Fruit fly (Drosophila melanogaster) whole organism, adult: ENCODE measurements around the gene Cpr73D.

Experiments used
- CG11617 ChIP-seq: fragments of 200-800 bp; sonication (Bioruptor generic); optimal IDR thresholded peaks from 2 replicates; lab custom pipeline; 2017; ENCODE audit warnings: mild to moderate bottlenecking, missing biosample characterization, missing genetic modification reagents, missing genetic modification characterization
- CG12768 ChIP-seq: fragments of 200-800 bp; sonication (Bioruptor generic); optimal IDR thresholded peaks from 2 replicates; lab custom pipeline; 2017; ENCODE audit warnings: missing biosample characterization, missing genetic modification characterization, mild to moderate bottlenecking, moderate library complexity, missing genetic modification reagents
- CG14711 ChIP-seq: fragments of 200-800 bp; sonication (Bioruptor generic); optimal IDR thresholded peaks from 2 replicates; lab custom pipeline; 2018; ENCODE audit warnings: missing biosample characterization, mild to moderate bottlenecking, missing genetic modification characterization, moderate library complexity
- CG1620 ChIP-seq: fragments of 200-800 bp; sonication (Bioruptor generic); optimal IDR thresholded peaks from 2 replicates; lab custom pipeline; 2016; ENCODE audit warnings: missing biosample characterization, missing genetic modification characterization
- CG33017 ChIP-seq: fragments of 200-800 bp; sonication (Bioruptor generic); optimal IDR thresholded peaks from 2 replicates; lab custom pipeline; 2018; ENCODE audit warnings: missing biosample characterization, mild to moderate bottlenecking, missing genetic modification characterization, moderate library complexity
- CG5204 ChIP-seq: fragments of 200-800 bp; sonication (Bioruptor generic); optimal IDR thresholded peaks from 2 replicates; lab custom pipeline; 2016; ENCODE audit warnings: missing biosample characterization, missing genetic modification characterization
- CG7045 ChIP-seq: fragments of 200-800 bp; sonication (Bioruptor generic); optimal IDR thresholded peaks from 2 replicates; lab custom pipeline; 2017; ENCODE audit warnings: missing biosample characterization, mild to moderate bottlenecking, missing genetic modification characterization
- CG7101 ChIP-seq: fragments of 200-800 bp; sonication (Bioruptor generic); optimal IDR thresholded peaks from 2 replicates; lab custom pipeline; 2018; ENCODE audit warnings: missing biosample characterization, mild to moderate bottlenecking, missing genetic modification characterization, moderate library complexity
- Clk ChIP-seq: fragments of 200-800 bp; sonication (Bioruptor generic); optimal IDR thresholded peaks from 2 replicates; lab custom pipeline; 2017; ENCODE audit warnings: missing biosample characterization, missing genetic modification characterization
- Crg-1 ChIP-seq: fragments of 200-800 bp; sonication (Bioruptor generic); optimal IDR thresholded peaks from 2 replicates; lab custom pipeline; 2016; ENCODE audit warnings: missing biosample characterization, missing genetic modification characterization
- Hr96 ChIP-seq: fragments of 200-800 bp; sonication (Bioruptor generic); optimal IDR thresholded peaks from 2 replicates; lab custom pipeline; 2016; ENCODE audit warnings: missing biosample characterization, missing genetic modification characterization
- Mnt ChIP-seq: fragments of 200-800 bp; sonication (Bioruptor generic); optimal IDR thresholded peaks from 2 replicates; lab custom pipeline; 2016; ENCODE audit warnings: missing biosample characterization, mild to moderate bottlenecking, missing genetic modification characterization
- bab1 ChIP-seq: fragments of 200-800 bp; sonication (Bioruptor generic); optimal IDR thresholded peaks from 3 replicates; lab custom pipeline; 2019; ENCODE audit warnings: missing biosample characterization, mild to moderate bottlenecking, missing genetic modification characterization, moderate library complexity
- cic ChIP-seq: fragments of 200-800 bp; sonication (Bioruptor generic); optimal IDR thresholded peaks from 2 replicates; lab custom pipeline; 2017; ENCODE audit warnings: missing biosample characterization, mild to moderate bottlenecking, missing genetic modification characterization, moderate library complexity
- cnc ChIP-seq, 2 experiments: fragments of >200 bp; optimal IDR thresholded peaks; 2 replicates each; lab custom pipeline; 2017
- kay ChIP-seq: fragments of 200-800 bp; sonication (Bioruptor generic); peaks from one replicate; lab custom pipeline; 2016; ENCODE audit warnings: missing biosample characterization, missing genetic modification characterization, borderline replicate concordance
- ovo ChIP-seq: fragments of 200-800 bp; sonication (Bioruptor generic); optimal IDR thresholded peaks from 2 replicates; lab custom pipeline; 2016; ENCODE audit warnings: missing biosample characterization, missing genetic modification characterization
- pad ChIP-seq: fragments of 200-800 bp; sonication (Bioruptor generic); optimal IDR thresholded peaks from 3 replicates; lab custom pipeline; 2017; ENCODE audit warnings: missing biosample characterization, missing genetic modification characterization, mild to moderate bottlenecking, moderate library complexity, missing genetic modification reagents
- tj ChIP-seq: fragments of 200-800 bp; sonication (Bioruptor generic); optimal IDR thresholded peaks from 3 replicates; lab custom pipeline; 2017; ENCODE audit warnings: missing biosample characterization, mild to moderate bottlenecking, missing genetic modification characterization, moderate library complexity
- toe ChIP-seq: fragments of 200-800 bp; sonication (Bioruptor generic); optimal IDR thresholded peaks from 2 replicates; lab custom pipeline; 2016; ENCODE audit warnings: missing biosample characterization, missing genetic modification characterization

Cpr73D gene

DNA sequence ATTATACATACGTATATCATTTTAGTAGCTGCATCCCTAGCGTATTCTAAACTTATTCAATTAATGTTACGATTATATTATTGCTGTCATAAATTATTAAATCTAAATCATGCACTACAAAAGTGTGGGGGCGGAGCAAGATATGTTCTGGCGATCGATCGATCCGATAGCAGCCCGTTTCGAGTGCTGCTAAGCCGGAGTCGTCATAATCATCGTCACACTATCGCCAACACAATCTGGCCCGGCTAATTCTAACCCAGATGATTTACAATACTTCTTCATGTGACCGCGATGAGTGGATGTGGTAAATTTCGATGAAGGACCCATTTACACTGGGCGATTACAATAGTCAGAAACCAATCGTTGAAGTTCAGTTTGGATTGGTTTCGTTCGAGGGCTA lies 37.3 kb upstream of the Cpr73D start:
- TF ChIP-seq CG1620 (no peak), Hr96 (no peak), ovo (no peak), CG14711 (tag; lab: Kevin White, UChicago) (no peak), CG11617 (GFP tag; lab: Kevin White, UChicago) (no peak), cic (no peak), CG12768 (no peak), Clk (GFP tag; lab: Kevin White, UChicago) (no peak), bab1 (GFP tag; lab: Kevin White, UChicago) (no peak), toe (GFP tag; lab: Kevin White, UChicago) (no peak), kay (GFP tag; lab: Kevin White, UChicago) (no peak), Mnt (GFP tag; lab: Kevin White, UChicago) (no peak), pad (no peak), tj (GFP tag; lab: Kevin White, UChicago) (no peak)

DNA sequence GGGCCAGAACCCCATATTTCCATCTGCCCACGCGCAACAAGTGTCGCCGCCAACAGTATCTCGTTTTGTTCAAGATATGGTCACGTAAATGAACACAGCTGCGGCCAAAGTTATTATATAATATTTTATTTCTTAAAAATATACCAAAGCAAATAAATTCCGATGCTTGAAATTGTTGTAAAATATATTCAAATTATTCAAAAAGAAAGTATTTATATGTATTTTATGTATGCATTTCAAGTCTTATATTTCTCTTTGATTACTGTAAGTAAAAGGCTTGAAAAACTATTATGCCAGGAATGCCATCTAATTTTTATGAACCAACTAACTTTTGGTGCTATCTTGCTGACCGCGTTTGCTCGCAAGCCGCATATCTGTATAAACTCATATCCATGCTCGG lies 31.7 kb upstream of the Cpr73D start:
- TF ChIP-seq CG5204 (GFP tag; lab: Kevin White, UChicago) = no peak
- TF ChIP-seq toe (GFP tag; lab: Kevin White, UChicago) = no peak
- no peak for TF ChIP-seq Clk (GFP tag; lab: Kevin White, UChicago)
- TF ChIP-seq cnc (optimal IDR thresholded peaks at IDR 0.05; lab: Kevin White, UChicago) = no peak

DNA sequence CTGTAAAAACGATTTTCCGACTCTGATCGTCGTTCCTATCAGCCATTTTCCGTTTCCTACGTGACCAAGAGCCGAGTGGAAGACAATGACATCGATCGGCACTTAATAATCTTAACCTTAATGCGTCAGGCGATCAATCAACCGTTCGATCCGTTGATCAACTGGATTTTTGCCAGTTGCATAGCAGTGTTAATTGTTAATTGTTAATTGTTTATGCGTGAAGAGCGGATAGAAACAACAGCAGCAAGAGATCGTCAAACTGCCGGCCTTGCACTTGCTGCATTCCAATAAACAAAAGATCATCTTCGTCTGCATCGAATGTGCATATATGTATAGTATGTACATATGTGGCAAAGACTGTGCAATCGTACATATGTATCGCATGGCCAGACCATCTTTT lies 31.0 kb upstream of the Cpr73D start:
- no peak for TF ChIP-seq CG14711 (tag; lab: Kevin White, UChicago)
- no peak for TF ChIP-seq CG33017 (tag; lab: Kevin White, UChicago)
- TF ChIP-seq Hr96 = no peak
- no peak for TF ChIP-seq CG7101 (tag; lab: Kevin White, UChicago)
- no peak for TF ChIP-seq Crg-1 (GFP tag; lab: Kevin White, UChicago)
- TF ChIP-seq cic = no peak
- TF ChIP-seq Clk (GFP tag; lab: Kevin White, UChicago) = no peak
- TF ChIP-seq CG11617 (GFP tag; lab: Kevin White, UChicago) = no peak
- TF ChIP-seq cnc (optimal IDR thresholded peaks at IDR 0.05; lab: Kevin White, UChicago) = no peak
- no peak for TF ChIP-seq CG7045
- TF ChIP-seq Mnt (GFP tag; lab: Kevin White, UChicago) = no peak
- no peak for TF ChIP-seq toe (GFP tag; lab: Kevin White, UChicago)
- TF ChIP-seq CG12768 = no peak
- no peak for TF ChIP-seq kay (GFP tag; lab: Kevin White, UChicago)
- no peak for TF ChIP-seq ovo
- no peak for TF ChIP-seq CG5204 (GFP tag; lab: Kevin White, UChicago)
- no peak for TF ChIP-seq bab1 (GFP tag; lab: Kevin White, UChicago)
- TF ChIP-seq pad = no peak
- no peak for TF ChIP-seq tj (GFP tag; lab: Kevin White, UChicago)
- no peak for TF ChIP-seq CG1620

DNA sequence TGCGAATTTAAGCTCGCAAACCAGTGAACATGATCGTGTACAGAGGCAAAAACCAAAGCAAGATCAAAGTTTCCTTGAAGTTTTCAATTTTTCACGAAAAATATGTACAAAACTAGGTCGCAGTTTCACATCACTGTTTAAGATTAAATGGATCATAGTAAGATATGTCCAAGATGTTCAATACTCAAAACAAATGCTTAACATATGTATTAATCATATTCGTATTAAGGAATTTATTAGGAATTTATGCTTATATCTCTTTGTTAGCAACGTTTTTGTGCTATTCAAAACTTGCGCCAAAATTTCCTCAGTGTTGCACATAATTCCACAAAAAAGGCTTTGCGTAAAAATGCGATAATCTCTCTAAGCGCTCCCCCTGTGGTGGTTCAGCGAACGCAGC lies 29.9 kb upstream of the Cpr73D start:
- no peak for TF ChIP-seq CG33017 (tag; lab: Kevin White, UChicago)
- TF ChIP-seq tj (GFP tag; lab: Kevin White, UChicago) = no peak
- TF ChIP-seq CG7101 (tag; lab: Kevin White, UChicago) = no peak

DNA sequence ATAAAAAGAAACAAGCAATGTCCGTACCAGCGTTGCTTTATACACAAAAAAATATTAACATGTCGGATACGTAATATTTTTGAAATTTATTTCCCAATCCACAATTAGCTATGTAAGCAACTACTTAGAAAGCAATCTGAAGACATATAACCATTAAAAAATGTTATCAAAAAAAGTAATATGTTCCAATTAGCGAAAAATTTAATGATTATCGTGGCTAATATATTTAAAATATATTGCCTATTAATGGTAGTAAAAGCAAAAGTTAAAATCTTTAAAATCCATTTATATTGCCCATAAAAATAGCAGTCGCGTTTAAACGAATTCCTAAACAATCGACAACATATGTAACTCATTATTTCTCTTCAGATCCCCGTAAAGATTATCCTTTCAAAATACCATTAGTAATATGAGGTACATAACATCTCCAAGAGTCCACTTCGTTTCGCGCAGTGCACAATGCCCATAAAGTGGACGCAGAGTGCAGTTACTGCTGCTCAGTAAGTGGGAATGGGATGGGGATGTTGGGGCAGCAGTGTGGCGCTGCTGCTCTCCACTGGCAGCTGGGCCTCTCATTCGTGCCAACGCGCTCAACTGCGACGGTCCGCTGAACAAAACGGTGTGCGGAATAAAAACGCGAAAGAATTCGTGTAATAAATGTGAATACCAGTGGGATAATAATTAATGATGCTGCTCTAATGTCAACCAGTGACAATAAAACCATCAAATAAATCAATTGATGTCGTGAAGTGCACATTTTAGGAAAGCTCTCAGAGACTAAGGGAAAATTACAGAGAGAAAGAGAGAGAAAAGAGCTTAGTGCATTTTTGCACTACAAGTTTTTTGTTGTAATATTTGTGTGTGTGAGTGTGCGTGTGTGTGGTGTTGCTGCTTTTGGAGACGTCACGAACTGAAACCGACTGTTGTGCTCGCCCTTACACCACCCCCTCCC lies 28.8 kb upstream of the Cpr73D start:
- TF ChIP-seq cic (peak; percentile 16), toe (GFP tag; lab: Kevin White, UChicago) (no peak), CG33017 (tag; lab: Kevin White, UChicago) (no peak), Crg-1 (GFP tag; lab: Kevin White, UChicago) (no peak), Hr96 (peak; percentile 52), Mnt (GFP tag; lab: Kevin White, UChicago) (no peak), tj (GFP tag; lab: Kevin White, UChicago) (peak; percentile 9), kay (GFP tag; lab: Kevin White, UChicago) (peak; percentile 7), CG7101 (tag; lab: Kevin White, UChicago) (peak; percentile 16), CG11617 (GFP tag; lab: Kevin White, UChicago) (peak; percentile 48), CG7045 (peak; percentile 58), CG14711 (tag; lab: Kevin White, UChicago) (peak; percentile 1), cnc (optimal IDR thresholded peaks at IDR 0.05; lab: Kevin White, UChicago) (no peak), CG5204 (GFP tag; lab: Kevin White, UChicago) (no peak), CG1620 (peak; percentile 7), pad (peak; percentile 54)

DNA sequence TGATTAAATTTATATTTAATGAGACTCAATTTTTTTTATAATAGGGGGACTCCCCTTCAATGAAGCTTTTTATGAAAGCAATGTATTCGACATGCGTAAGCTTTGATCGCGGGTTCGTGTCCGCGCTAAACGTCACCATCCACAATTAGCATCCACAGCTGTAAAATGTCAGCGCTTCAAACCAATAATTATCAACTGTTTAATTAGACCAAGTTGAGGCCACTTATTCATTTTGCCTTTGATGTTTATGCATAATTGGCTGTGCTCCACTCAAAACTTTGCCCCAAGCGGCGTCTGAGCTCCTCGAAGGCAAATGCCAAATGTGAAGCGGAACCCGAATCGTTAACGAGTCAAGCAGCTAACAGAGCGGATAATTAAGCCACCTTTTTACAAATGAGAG lies 28.1 kb upstream of the Cpr73D start:
- TF ChIP-seq kay (GFP tag; lab: Kevin White, UChicago) = peak; percentile 39
- TF ChIP-seq CG1620 = no peak
